Worm (Caenorhabditis elegans): Measurements from ENCODE around the gene ttbk-4.

DNA sequence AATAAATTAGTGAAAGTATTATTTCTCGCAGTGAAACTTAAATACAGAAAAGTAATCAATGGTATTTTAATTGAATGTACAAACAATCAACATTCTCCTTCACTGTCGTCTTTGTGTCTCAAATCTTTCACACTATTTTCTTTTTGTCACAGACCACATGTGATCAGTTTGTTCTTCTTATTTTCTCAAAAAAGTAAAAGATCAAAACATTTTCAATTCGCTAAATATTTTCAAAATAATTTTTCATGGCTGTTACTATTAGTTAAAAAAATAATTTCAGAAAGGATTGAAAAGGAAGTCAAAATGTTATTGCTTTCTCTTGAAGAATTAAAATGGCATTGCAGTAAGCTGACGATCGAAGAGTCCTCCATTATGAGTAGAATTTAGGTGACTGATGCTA lies 34.1 kb downstream of the ttbk-4 start, which contains the start of gene dhs-31:
- no peak for TF ChIP-seq ama-1 (optimal IDR thresholded peaks at IDR 0.05)
- TF ChIP-seq pes-1 (GFP tag; IDR thresholded peaks at IDR 0.05), result no peak
- no peak for TF ChIP-seq hnd-1 (tag; optimal IDR thresholded peaks at IDR 0.05)
- TF ChIP-seq aly-1 (tag; optimal IDR thresholded peaks at IDR 0.05), result no peak
- TF ChIP-seq ceh-36 (tag; optimal IDR thresholded peaks at IDR 0.05), result no peak
- no peak for TF ChIP-seq tbx-11 (GFP tag; IDR thresholded peaks at IDR 0.05)
- no peak for TF ChIP-seq scrt-1 (GFP tag; IDR thresholded peaks at IDR 0.05)
- TF ChIP-seq ets-7 (tag; optimal IDR thresholded peaks at IDR 0.05), result no peak
- TF ChIP-seq tbx-37 (GFP tag; conservative IDR thresholded peaks at IDR 0.05), result no peak
